Worm (Caenorhabditis elegans) whole organism, young adult: ENCODE measurements around the gene tpa-1.

ENCODE experiments used
- F33H1.4 ChIP-seq: fragments of 200-800 bp; sonication (Bioruptor generic); IDR thresholded peaks from 2 replicates; pipeline ENCODE4 v1.3.6; 2022; ENCODE audit warnings: missing genetic modification reagents, missing genetic modification characterization, missing compliant biosample characterization
- F37B4.10 ChIP-seq: fragments of 200-800 bp; sonication (Bioruptor generic); IDR thresholded peaks from 2 replicates; pipeline ENCODE4 v1.3.6; 2022; ENCODE audit warnings: missing genetic modification characterization, missing compliant biosample characterization
- T26A5.8 ChIP-seq: sonication (generic microtip); optimal IDR thresholded peaks from 2 replicates; lab custom pipeline; 2016; ENCODE audit warnings: missing genetic modification characterization, missing compliant biosample characterization
- ama-1 ChIP-seq, 3 experiments: fragments of 150-350 bp in 1 of 3; sonication (generic microtip) in 2 of 3; optimal IDR thresholded peaks; 2 replicates each; lab custom pipeline; 2014 to 2018; ENCODE audit warnings: missing biosample characterization in 2 of 3, missing genetic modification characterization in 2 of 3, missing genetic modification reagents in 2 of 3
- dpl-1 ChIP-seq: fragments of 150-350 bp; optimal IDR thresholded peaks from 2 replicates; lab custom pipeline; 2014; ENCODE audit warnings: missing biosample characterization, missing genetic modification reagents, missing genetic modification characterization
- lir-1 ChIP-seq: fragments of 200-800 bp; sonication (Bioruptor generic); conservative IDR thresholded peaks from 2 replicates; pipeline ENCODE4 v1.3.6; 2022; ENCODE audit warnings: missing genetic modification reagents, missing genetic modification characterization, missing compliant biosample characterization
- madf-6 ChIP-seq: fragments of 200-800 bp; sonication (Bioruptor generic); IDR thresholded peaks from 2 replicates; pipeline ENCODE4 v1.3.6; 2022; ENCODE audit warnings: missing genetic modification reagents, missing genetic modification characterization, missing compliant biosample characterization
- mel-28 ChIP-seq: sonication (generic microtip); optimal IDR thresholded peaks from 2 replicates; lab custom pipeline; 2016; ENCODE audit warnings: borderline replicate concordance, mild to moderate bottlenecking, missing genetic modification characterization, missing compliant biosample characterization
- nfya-1 ChIP-seq: sonication (generic microtip); optimal IDR thresholded peaks from 2 replicates; lab custom pipeline; 2017; ENCODE audit warnings: antibody characterized with exemption, missing compliant biosample characterization, missing genetic modification characterization, borderline replicate concordance; ENCODE audit not compliant: insufficient read depth
- pha-4 ChIP-seq: fragments of 150-350 bp; sonication (generic microtip); optimal IDR thresholded peaks from 2 replicates; lab custom pipeline; 2014; ENCODE audit warnings: missing biosample characterization, missing genetic modification reagents, missing genetic modification characterization
- sdz-38 ChIP-seq: sonication (generic microtip); optimal IDR thresholded peaks from 2 replicates; lab custom pipeline; 2016; ENCODE audit warnings: missing genotype, missing genetic modification characterization, missing compliant biosample characterization
- snpc-4 ChIP-seq, 5 experiments: fragments of 150-350 bp in 1 of 5; sonication (generic microtip) in 4 of 5; optimal IDR thresholded peaks; 2 replicates each; lab custom pipeline; 2014 to 2018; ENCODE audit warnings: missing genetic modification characterization in 5 of 5, missing biosample characterization in 3 of 5, antibody characterized with exemption in 2 of 5, mild to moderate bottlenecking in 2 of 5, missing compliant biosample characterization in 2 of 5, missing genotype in 2 of 5, moderate library complexity in 2 of 5, missing genetic modification reagents in 1 of 5
- unc-62 ChIP-seq: fragments of 150-350 bp; optimal IDR thresholded peaks from 2 replicates; lab custom pipeline; 2014; ENCODE audit warnings: missing biosample characterization, missing genetic modification reagents, missing genetic modification characterization

- no peak for TF ChIP-seq lir-1 (GFP tag; lab: Robert Waterston, UW)
- TF ChIP-seq nfya-1 (tag; lab: Kevin White, UChicago), result no peak
- no peak for TF ChIP-seq F37B4.10 (GFP tag; lab: Robert Waterston, UW)
- no peak for TF ChIP-seq ama-1 (optimal IDR thresholded peaks at IDR 0.05; lab: Kevin White, UChicago)
- no peak for TF ChIP-seq ama-1 (GFP tag; optimal IDR thresholded peaks at IDR 0.05; lab: Kevin White, UChicago)
- no peak for TF ChIP-seq pha-4
- no peak for TF ChIP-seq madf-6 (GFP tag; lab: Robert Waterston, UW)
- no peak for TF ChIP-seq sdz-38 (tag; lab: Kevin White, UChicago)
- TF ChIP-seq unc-62 (GFP tag; lab: Kevin White, UChicago), result no peak
- no peak for TF ChIP-seq F33H1.4
- TF ChIP-seq T26A5.8 (tag; lab: Kevin White, UChicago), result no peak
- TF ChIP-seq dpl-1 (GFP tag; lab: Kevin White, UChicago), result no peak
- TF ChIP-seq snpc-4 (GFP tag; optimal IDR thresholded peaks at IDR 0.05; lab: Kevin White, UChicago), result no peak
- TF ChIP-seq snpc-4 (tag; optimal IDR thresholded peaks at IDR 0.05; lab: Kevin White, UChicago), result no peak
- no peak for TF ChIP-seq mel-28
Observed at ce11 chrIV:147819-148218, 56.0 kb downstream of the tpa-1 start, which contains the start of gene col-99.
